Worm (Caenorhabditis elegans) whole organism, mixed stage, embryonic: ENCODE results near the gene unc-82.

Source experiments
- M03D4.4 ChIP-seq: sonication (generic microtip); optimal IDR thresholded peaks from 2 replicates; lab custom pipeline; 2017; ENCODE audit warnings: mild to moderate bottlenecking, missing genetic modification characterization, missing compliant biosample characterization
- bed-3 ChIP-seq: fragments of 200-800 bp; sonication (Bioruptor generic); optimal IDR thresholded peaks from 3 replicates; lab custom pipeline; 2018; ENCODE audit warnings: mild to moderate bottlenecking, missing genetic modification characterization, moderate library complexity, missing compliant biosample characterization
- blmp-1 ChIP-seq: fragments of 150-350 bp; optimal IDR thresholded peaks from 2 replicates; lab custom pipeline; 2014; ENCODE audit warnings: missing biosample characterization, missing genetic modification characterization
- ceh-39 ChIP-seq: fragments of 150-350 bp; optimal IDR thresholded peaks from 2 replicates; lab custom pipeline; 2014; ENCODE audit warnings: missing biosample characterization, missing genetic modification characterization
- ceh-43 ChIP-seq: fragments of 200-800 bp; sonication (Bioruptor generic); optimal IDR thresholded peaks from 2 replicates; lab custom pipeline; 2018; ENCODE audit warnings: mild to moderate bottlenecking, missing genetic modification characterization, moderate library complexity, missing compliant biosample characterization
- ceh-83 ChIP-seq: fragments of 200-800 bp; sonication (Bioruptor generic); optimal IDR thresholded peaks from 2 replicates; lab custom pipeline; 2018; ENCODE audit warnings: mild to moderate bottlenecking, missing genetic modification characterization, missing compliant biosample characterization
- ces-1 ChIP-seq: fragments of 150-350 bp; optimal IDR thresholded peaks from 2 replicates; lab custom pipeline; 2014; ENCODE audit warnings: missing biosample characterization, missing genetic modification reagents, missing genetic modification characterization
- cnd-1 ChIP-seq: fragments of 200-800 bp; sonication (Bioruptor generic); optimal IDR thresholded peaks from 2 replicates; lab custom pipeline; 2018; ENCODE audit warnings: mild to moderate bottlenecking, missing genetic modification characterization, missing compliant biosample characterization
- drap-1 ChIP-seq: fragments of 200-800 bp; sonication (Bioruptor generic); optimal IDR thresholded peaks from 3 replicates; lab custom pipeline; 2018; ENCODE audit warnings: mild to moderate bottlenecking, missing genetic modification characterization, missing compliant biosample characterization
- elt-1 ChIP-seq: sonication (generic microtip); optimal IDR thresholded peaks from 2 replicates; lab custom pipeline; 2017; ENCODE audit warnings: missing genetic modification characterization, mild to moderate bottlenecking, missing compliant biosample characterization, antibody characterized with exemption, moderate library complexity, borderline replicate concordance; ENCODE audit not compliant: insufficient read depth
- elt-3 ChIP-seq: fragments of 150-350 bp; optimal IDR thresholded peaks from 2 replicates; lab custom pipeline; 2014; ENCODE audit warnings: missing biosample characterization, missing genetic modification characterization
- flh-1 ChIP-seq: fragments of 200-800 bp; sonication (Bioruptor generic); optimal IDR thresholded peaks from 2 replicates; lab custom pipeline; 2018; ENCODE audit warnings: mild to moderate bottlenecking, missing genetic modification characterization, moderate library complexity, missing compliant biosample characterization
- ham-2 ChIP-seq: fragments of 200-800 bp; sonication (Bioruptor generic); optimal IDR thresholded peaks from 2 replicates; lab custom pipeline; 2018; ENCODE audit warnings: mild to moderate bottlenecking, missing genetic modification characterization, missing compliant biosample characterization
- hlh-1 ChIP-seq: fragments of 150-350 bp; optimal IDR thresholded peaks from 2 replicates; lab custom pipeline; 2014; ENCODE audit warnings: missing biosample characterization, missing genetic modification reagents, missing genetic modification characterization
- lin-13 ChIP-seq: fragments of 150-350 bp; optimal IDR thresholded peaks from 2 replicates; lab custom pipeline; 2014; ENCODE audit warnings: missing biosample characterization, missing genetic modification characterization
- lin-32 ChIP-seq: fragments of 200-800 bp; sonication (Bioruptor generic); optimal IDR thresholded peaks from 2 replicates; lab custom pipeline; 2018; ENCODE audit warnings: mild to moderate bottlenecking, missing genetic modification characterization, missing compliant biosample characterization
- lsy-2 ChIP-seq: fragments of 150-350 bp; optimal IDR thresholded peaks from 2 replicates; lab custom pipeline; 2014; ENCODE audit warnings: missing biosample characterization, missing genetic modification characterization
- mab-5 ChIP-seq: fragments of 150-350 bp; optimal IDR thresholded peaks from 2 replicates; lab custom pipeline; 2014; ENCODE audit warnings: missing biosample characterization, missing genetic modification characterization
- mep-1 ChIP-seq: fragments of 150-350 bp; optimal IDR thresholded peaks from 2 replicates; lab custom pipeline; 2017; ENCODE audit warnings: missing biosample characterization, missing genetic modification reagents, missing genetic modification characterization, inconsistent platforms
- nhr-237 ChIP-seq: fragments of 150-350 bp; optimal IDR thresholded peaks from 2 replicates; lab custom pipeline; 2014; ENCODE audit warnings: missing biosample characterization, missing genetic modification characterization
- nhr-28 ChIP-seq: fragments of 150-350 bp; optimal IDR thresholded peaks from 2 replicates; lab custom pipeline; 2014; ENCODE audit warnings: missing biosample characterization, missing genetic modification characterization
- pha-4 ChIP-seq: fragments of 150-350 bp; optimal IDR thresholded peaks from 2 replicates; lab custom pipeline; 2018; ENCODE audit warnings: missing biosample characterization, missing genetic modification reagents, missing genetic modification characterization
- sem-2 ChIP-seq: fragments of 200-800 bp; sonication (Bioruptor generic); optimal IDR thresholded peaks from 2 replicates; lab custom pipeline; 2018; ENCODE audit warnings: mild to moderate bottlenecking, missing genetic modification characterization, missing compliant biosample characterization
- snpc-4 ChIP-seq: fragments of 150-350 bp; optimal IDR thresholded peaks from 2 replicates; lab custom pipeline; 2014; ENCODE audit warnings: missing biosample characterization, missing genetic modification characterization
- tbx-8 ChIP-seq: fragments of 200-800 bp; sonication (Bioruptor generic); optimal IDR thresholded peaks from 2 replicates; lab custom pipeline; 2018; ENCODE audit warnings: mild to moderate bottlenecking, missing genetic modification characterization, moderate library complexity, missing compliant biosample characterization
- unc-120 ChIP-seq: sonication (generic microtip); optimal IDR thresholded peaks from 2 replicates; lab custom pipeline; 2017; ENCODE audit warnings: missing genetic modification characterization, missing compliant biosample characterization; ENCODE audit not compliant: poor library complexity, severe bottlenecking
- unc-39 ChIP-seq: fragments of 150-350 bp; optimal IDR thresholded peaks from 2 replicates; lab custom pipeline; 2014; ENCODE audit warnings: missing biosample characterization, missing genetic modification characterization
- unc-62 ChIP-seq: fragments of 150-350 bp; optimal IDR thresholded peaks from 2 replicates; lab custom pipeline; 2014; ENCODE audit warnings: missing biosample characterization, missing genetic modification reagents, missing genetic modification characterization
- zip-8 ChIP-seq: fragments of 150-350 bp; optimal IDR thresholded peaks from 2 replicates; lab custom pipeline; 2014; ENCODE audit warnings: missing biosample characterization, missing genetic modification characterization
- ztf-11 ChIP-seq: fragments of 150-350 bp; optimal IDR thresholded peaks from 2 replicates; lab custom pipeline; 2014; ENCODE audit warnings: missing biosample characterization, missing genetic modification characterization

The unc-82 gene

ce11 chrIV:7407301-7407700, 17.0 kb upstream of the unc-82 start:
- TF ChIP-seq ceh-83 (GFP tag; lab: Kevin White, UChicago) (no peak), lin-13 (no peak), unc-120 (tag; lab: Kevin White, UChicago) (no peak), hlh-1 (tag; lab: Kevin White, UChicago) (no peak), ces-1 (GFP tag; lab: Kevin White, UChicago) (peak; percentile 24), pha-4 (tag; lab: Kevin White, UChicago) (no peak)
- TF ChIP-seq, all 35 proteins: peak for 1

- TF ChIP-seq ceh-83 (GFP tag; lab: Kevin White, UChicago) = no peak
- TF ChIP-seq M03D4.4 = no peak
- no peak for TF ChIP-seq unc-39 (tag; lab: Kevin White, UChicago)
- no peak for TF ChIP-seq drap-1
- no peak for TF ChIP-seq ceh-39 (tag; lab: Kevin White, UChicago)
- TF ChIP-seq cnd-1 = no peak
- TF ChIP-seq ces-1 (GFP tag; lab: Kevin White, UChicago) = no peak
- TF ChIP-seq unc-62 (GFP tag; lab: Kevin White, UChicago) = no peak
- TF ChIP-seq zip-8 = no peak
- TF ChIP-seq snpc-4 (tag; lab: Kevin White, UChicago) = no peak
- TF ChIP-seq hlh-1 (tag; lab: Kevin White, UChicago) = no peak
Measured at ce11 chrIV:7413573-7413972, 10.7 kb upstream of the unc-82 start.

ce11 chrIV:7414163-7414562, 10.1 kb upstream of the unc-82 start:
- TF ChIP-seq ces-1 (GFP tag; lab: Kevin White, UChicago) = peak; percentile 77
- no peak for TF ChIP-seq bed-3 (GFP tag; lab: Kevin White, UChicago)
- TF ChIP-seq, all 35 proteins: peak for 1

ce11 chrIV:7418818-7419217, 5.5 kb upstream of the unc-82 start, which contains the start of gene B0496.6:
TSS of gene B0496.6 (plus strand) at chrIV:7419118.
- no peak for TF ChIP-seq unc-120 (tag; lab: Kevin White, UChicago)
- no peak for TF ChIP-seq sem-2 (GFP tag; lab: Kevin White, UChicago)
- TF ChIP-seq lin-13 = no peak
- TF ChIP-seq, all 35 proteins: peak for 0

ce11 chrIV:7420913-7421312, 3.4 kb upstream of the unc-82 start, which contains the start of gene srtx-1:
TSS of gene srtx-1 (plus strand) at chrIV:7421213.
- no peak for TF ChIP-seq mab-5
- no peak for TF ChIP-seq elt-3 (tag; lab: Kevin White, UChicago)
- no peak for TF ChIP-seq M03D4.4

- TF ChIP-seq lin-13 = no peak
- TF ChIP-seq blmp-1 (tag; lab: Kevin White, UChicago) = no peak
- TF ChIP-seq ceh-83 (GFP tag; lab: Kevin White, UChicago) = no peak
- no peak for TF ChIP-seq lsy-2 (tag; lab: Kevin White, UChicago)
- TF ChIP-seq hlh-1 (tag; lab: Kevin White, UChicago) = peak; percentile 99
- no peak for TF ChIP-seq ceh-43 (GFP tag; lab: Kevin White, UChicago)
- TF ChIP-seq elt-3 (tag; lab: Kevin White, UChicago) = no peak
- TF ChIP-seq unc-62 (GFP tag; lab: Kevin White, UChicago) = peak; percentile 83
- TF ChIP-seq elt-1 (tag; lab: Kevin White, UChicago) = no peak
- TF ChIP-seq unc-120 (tag; lab: Kevin White, UChicago) = peak; percentile 92
- TF ChIP-seq tbx-8 (GFP tag; lab: Kevin White, UChicago) = no peak
- TF ChIP-seq mep-1 (tag; lab: Kevin White, UChicago) = no peak
Measured at ce11 chrIV:7426055-7426454, 1.8 kb downstream of the unc-82 start.

ce11 chrIV:7428347-7428746, 4.0 kb downstream of the unc-82 start:
- no peak for TF ChIP-seq cnd-1
- no peak for TF ChIP-seq drap-1
- TF ChIP-seq mep-1 (tag; lab: Kevin White, UChicago) = no peak
- no peak for TF ChIP-seq ceh-43 (GFP tag; lab: Kevin White, UChicago)
- TF ChIP-seq nhr-237 (tag; lab: Kevin White, UChicago) = no peak
- TF ChIP-seq flh-1 = no peak
- TF ChIP-seq nhr-28 (tag; lab: Kevin White, UChicago) = no peak
- no peak for TF ChIP-seq lin-32 (GFP tag; lab: Kevin White, UChicago)
- TF ChIP-seq ham-2 (GFP tag; lab: Kevin White, UChicago) = no peak
- TF ChIP-seq ztf-11 (tag; lab: Kevin White, UChicago) = no peak
